Worm (Caenorhabditis elegans): ENCODE measurements around the gene gly-9.

Gene gly-9

DNA sequence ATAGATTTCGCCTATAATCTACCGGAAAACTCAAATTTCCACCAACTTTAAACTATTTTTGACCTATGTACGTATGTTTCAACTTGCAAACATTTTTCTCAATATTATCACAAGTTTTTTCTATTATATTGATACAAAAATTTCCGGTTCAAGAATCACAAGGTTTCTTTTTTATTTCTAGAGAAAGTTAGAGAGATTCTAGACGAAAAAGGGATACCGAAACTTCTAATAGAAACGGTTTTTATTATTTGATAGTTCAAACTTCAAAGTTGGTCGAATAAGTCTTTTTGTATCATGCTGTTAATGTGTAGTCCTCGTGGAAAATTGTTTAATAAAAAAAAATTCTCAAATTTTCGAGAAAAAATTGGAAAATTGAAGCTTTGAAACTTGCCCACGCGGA, 35.3 kb downstream of the gly-9 start:
- peak; percentile 80 for TF ChIP-seq blmp-1 (tag; optimal IDR thresholded peaks at IDR 0.05)
- peak in 1 of 2 experiments; percentile 35 for TF ChIP-seq lin-35 (GFP tag; optimal IDR thresholded peaks at IDR 0.05)
- TF ChIP-seq snu-23 (GFP tag; optimal IDR thresholded peaks at IDR 0.05) = peak; percentile 34
- peak in 3 of 6 experiments; percentile 6 to 51 (median 50) for TF ChIP-seq elt-3 (tag; optimal IDR thresholded peaks at IDR 0.05)
- TF ChIP-seq fkh-4 (tag; optimal IDR thresholded peaks at IDR 0.05; ENCODE audit: borderline replicate concordance) = no peak
- TF ChIP-seq tbx-2 (tag; optimal IDR thresholded peaks at IDR 0.05) = peak; percentile 24
- no peak for TF ChIP-seq pqm-1 (tag; optimal IDR thresholded peaks at IDR 0.05)
- TF ChIP-seq efl-1 (optimal IDR thresholded peaks at IDR 0.05) = no peak
- peak in 1 of 2 experiments; percentile 89 for TF ChIP-seq efl-1 (GFP tag; optimal IDR thresholded peaks at IDR 0.05 in 1 of 2)
- TF ChIP-seq lin-14 (GFP tag; optimal IDR thresholded peaks at IDR 0.05) = peak; percentile 71
- peak; percentile 73 for TF ChIP-seq nhr-20 (tag; optimal IDR thresholded peaks at IDR 0.05)
- TF ChIP-seq lsy-2 (tag; optimal IDR thresholded peaks at IDR 0.05) = peak; percentile 18 to 38
- peak; percentile 3 for TF ChIP-seq nhr-90 (tag; optimal IDR thresholded peaks at IDR 0.05; ENCODE audit: poor library complexity)
- TF ChIP-seq zag-1 (tag; optimal IDR thresholded peaks at IDR 0.05) = no peak
- TF ChIP-seq nhr-19 (GFP tag; conservative IDR thresholded peaks at IDR 0.05) = peak; percentile 23
- TF ChIP-seq nhr-85 (tag) = peak; percentile 97
- no peak for TF ChIP-seq ceh-90 (tag; optimal IDR thresholded peaks at IDR 0.05)
- TF ChIP-seq nhr-77 (tag; optimal IDR thresholded peaks at IDR 0.05) = no peak
- TF ChIP-seq grh-1 (GFP tag; IDR thresholded peaks at IDR 0.05) = peak; percentile 52; the same call in 1 of the 2 replicates
- no peak for TF ChIP-seq ztf-4 (tag; optimal IDR thresholded peaks at IDR 0.05)
- peak; percentile 56 for TF ChIP-seq nhr-71 (tag; optimal IDR thresholded peaks at IDR 0.05)
- TF ChIP-seq unc-62 (GFP tag; optimal IDR thresholded peaks at IDR 0.05) = no peak

DNA sequence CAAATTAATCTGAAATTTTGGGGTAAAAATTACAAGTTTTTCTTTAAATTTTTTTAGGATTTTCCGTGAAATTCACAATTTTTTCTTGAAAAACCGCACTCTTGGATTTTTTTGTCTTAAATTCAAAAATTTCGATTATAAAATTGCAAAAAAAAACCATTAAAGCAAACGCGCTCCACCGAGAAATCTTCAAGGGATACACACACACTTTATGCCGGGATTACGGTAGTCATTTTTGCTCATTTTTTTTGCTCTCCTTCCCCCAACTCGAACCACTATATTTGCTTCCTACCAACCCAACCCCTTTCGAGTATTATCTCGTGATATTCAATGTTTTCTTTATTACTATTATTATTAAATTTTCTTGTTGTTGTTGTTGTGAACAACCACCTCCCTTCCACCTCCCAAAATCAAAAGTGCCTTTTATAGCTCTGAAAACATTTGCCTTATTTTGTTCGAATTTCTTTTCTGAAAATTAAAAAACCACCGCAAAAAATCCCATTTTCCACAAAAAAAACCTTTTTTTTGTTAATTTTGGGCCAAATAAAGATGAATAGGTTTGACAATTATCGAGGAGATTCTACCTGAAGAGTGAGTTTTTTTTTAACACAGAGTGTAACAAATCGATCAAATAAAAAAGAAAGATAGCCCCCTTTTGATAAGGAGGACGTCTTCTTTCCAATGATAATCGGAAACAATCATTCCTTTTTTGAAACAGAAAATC, 38.5 kb downstream of the gly-9 start, which contains the start of gene Y47D3A.32:
Gene Y47D3A.32, plus strand, starts transcription at position 674 of the 724 bp plus-strand sequence.
- TF ChIP-seq nhr-71 (tag; optimal IDR thresholded peaks at IDR 0.05) (peak; percentile 6), lsy-2 (tag; optimal IDR thresholded peaks at IDR 0.05) (peak in 1 of 2 experiments; percentile 14), aly-2 (tag; optimal IDR thresholded peaks at IDR 0.05) (peak; percentile 20), nhr-28 (tag; optimal IDR thresholded peaks at IDR 0.05) (no peak)

DNA sequence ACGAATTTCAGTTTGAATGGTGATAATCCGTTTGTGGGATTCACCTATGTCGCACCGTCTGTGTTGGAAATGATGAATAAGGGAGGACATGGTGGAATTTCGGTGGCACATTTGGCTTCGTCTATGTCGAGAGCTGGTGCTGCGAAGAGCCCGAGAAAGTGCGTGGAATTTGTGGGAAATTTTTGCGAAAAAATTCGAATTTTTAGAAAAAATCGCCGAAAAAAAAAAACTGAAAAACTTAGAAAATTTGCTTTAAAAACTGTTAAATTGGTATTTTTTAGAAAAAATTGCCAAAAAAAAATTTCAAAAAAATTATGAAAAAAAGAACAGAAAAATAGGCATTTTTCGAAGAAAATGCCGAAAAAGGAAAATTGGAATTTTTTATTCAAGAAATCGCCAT, 41.5 kb downstream of the gly-9 start:
- TF ChIP-seq unc-130 (tag; optimal IDR thresholded peaks at IDR 0.05) (no peak), fos-1 (tag; optimal IDR thresholded peaks at IDR 0.05) (no peak), lin-15B (tag; optimal IDR thresholded peaks at IDR 0.05) (no peak)

DNA sequence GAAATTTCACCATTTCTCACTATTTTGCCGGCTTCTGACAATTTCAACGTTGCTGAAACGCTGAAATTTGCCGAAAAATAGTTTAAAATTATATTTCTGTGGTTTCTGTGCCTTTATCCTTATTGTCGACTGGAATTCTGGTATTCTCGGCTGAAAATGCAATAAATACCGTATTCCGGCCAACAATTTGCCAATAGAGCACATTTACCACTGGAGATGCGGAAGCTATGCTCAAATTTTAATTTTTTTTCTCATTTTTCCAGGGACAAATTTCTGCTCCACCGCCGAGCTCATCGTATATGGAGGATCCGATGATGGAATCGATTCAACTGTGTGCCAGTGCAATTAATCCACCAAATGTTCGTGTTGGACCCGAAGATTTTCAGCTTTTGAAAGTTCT, 43.8 kb downstream of the gly-9 start:
- TF ChIP-seq swsn-7 (tag; optimal IDR thresholded peaks at IDR 0.05) (no peak), skn-1 (tag; optimal IDR thresholded peaks at IDR 0.05) (no peak), elt-2 (tag; optimal IDR thresholded peaks at IDR 0.05) (no peak), fkh-10 (GFP tag; optimal IDR thresholded peaks at IDR 0.05) (no peak), jun-1 (tag; optimal IDR thresholded peaks at IDR 0.05) (no peak), ama-1 (optimal IDR thresholded peaks at IDR 0.05) (no peak), fkh-8 (tag; optimal IDR thresholded peaks at IDR 0.05) (no peak), lin-35 (GFP tag; optimal IDR thresholded peaks at IDR 0.05) (no peak), nhr-84 (tag; optimal IDR thresholded peaks at IDR 0.05) (no peak)

DNA sequence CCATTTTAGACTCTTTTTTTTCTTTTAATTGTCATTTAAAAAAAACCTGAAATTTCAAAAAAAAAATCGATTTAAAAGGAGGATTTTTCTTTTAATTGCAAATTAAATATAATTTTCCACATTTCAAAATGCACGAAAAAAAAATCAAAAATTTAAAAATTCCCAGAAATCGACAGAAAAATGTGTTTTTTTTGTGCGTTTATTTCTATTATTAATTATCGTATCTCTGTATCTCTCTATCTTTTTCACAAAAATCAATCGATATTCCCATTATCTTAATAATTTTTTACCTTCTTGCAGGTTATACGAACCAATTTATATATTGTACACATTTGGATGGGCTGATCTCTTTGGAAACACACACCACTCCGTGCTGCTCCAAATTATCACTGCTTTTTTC, 45.6 kb downstream of the gly-9 start, which contains the start of gene rsks-1:
Gene rsks-1, plus strand, starts transcription at position 301 of the 400 bp plus-strand sequence.
- TF ChIP-seq ceh-90 (tag; optimal IDR thresholded peaks at IDR 0.05) = no peak
- TF ChIP-seq fkh-4 (tag; optimal IDR thresholded peaks at IDR 0.05; ENCODE audit: borderline replicate concordance) = no peak

Measured in whole organism, L1 larva.